Fruit fly (Drosophila melanogaster): ENCODE measurements around the gene ncm.

- TF ChIP-seq CTCF (optimal IDR thresholded peaks at IDR 0.05) (no peak), CG8478 (optimal IDR thresholded peaks at IDR 0.05) (no peak)
Observed at dm6 chr2L:18465402-18466201, 16.8 kb upstream of the ncm start.
